Worm (Caenorhabditis elegans) whole organism, mixed stage, embryonic: ENCODE results near the gene pir-2.
A peak's percentile ranks its signal among the peaks of the same experiment; 100 is the strongest.

Source experiments
- M03D4.4 ChIP-seq: sonication (generic microtip); optimal IDR thresholded peaks from 2 replicates; lab custom pipeline; 2017; ENCODE audit warnings: mild to moderate bottlenecking, missing genetic modification characterization, missing compliant biosample characterization
- blmp-1 ChIP-seq: fragments of 150-350 bp; optimal IDR thresholded peaks from 2 replicates; lab custom pipeline; 2014; ENCODE audit warnings: missing biosample characterization, missing genetic modification characterization
- ceh-39 ChIP-seq: fragments of 150-350 bp; optimal IDR thresholded peaks from 2 replicates; lab custom pipeline; 2014; ENCODE audit warnings: missing biosample characterization, missing genetic modification characterization
- ceh-43 ChIP-seq: fragments of 200-800 bp; sonication (Bioruptor generic); optimal IDR thresholded peaks from 2 replicates; lab custom pipeline; 2018; ENCODE audit warnings: mild to moderate bottlenecking, missing genetic modification characterization, moderate library complexity, missing compliant biosample characterization
- ceh-83 ChIP-seq: fragments of 200-800 bp; sonication (Bioruptor generic); optimal IDR thresholded peaks from 2 replicates; lab custom pipeline; 2018; ENCODE audit warnings: mild to moderate bottlenecking, missing genetic modification characterization, missing compliant biosample characterization
- ces-1 ChIP-seq: fragments of 150-350 bp; optimal IDR thresholded peaks from 2 replicates; lab custom pipeline; 2014; ENCODE audit warnings: missing biosample characterization, missing genetic modification reagents, missing genetic modification characterization
- cnd-1 ChIP-seq: fragments of 200-800 bp; sonication (Bioruptor generic); optimal IDR thresholded peaks from 2 replicates; lab custom pipeline; 2018; ENCODE audit warnings: mild to moderate bottlenecking, missing genetic modification characterization, missing compliant biosample characterization
- drap-1 ChIP-seq: fragments of 200-800 bp; sonication (Bioruptor generic); optimal IDR thresholded peaks from 3 replicates; lab custom pipeline; 2018; ENCODE audit warnings: mild to moderate bottlenecking, missing genetic modification characterization, missing compliant biosample characterization
- elt-1 ChIP-seq: sonication (generic microtip); optimal IDR thresholded peaks from 2 replicates; lab custom pipeline; 2017; ENCODE audit warnings: missing genetic modification characterization, mild to moderate bottlenecking, missing compliant biosample characterization, antibody characterized with exemption, moderate library complexity, borderline replicate concordance; ENCODE audit not compliant: insufficient read depth
- elt-3 ChIP-seq: fragments of 150-350 bp; optimal IDR thresholded peaks from 2 replicates; lab custom pipeline; 2014; ENCODE audit warnings: missing biosample characterization, missing genetic modification characterization
- ham-2 ChIP-seq: fragments of 200-800 bp; sonication (Bioruptor generic); optimal IDR thresholded peaks from 2 replicates; lab custom pipeline; 2018; ENCODE audit warnings: mild to moderate bottlenecking, missing genetic modification characterization, missing compliant biosample characterization
- hlh-1 ChIP-seq: fragments of 150-350 bp; optimal IDR thresholded peaks from 2 replicates; lab custom pipeline; 2014; ENCODE audit warnings: missing biosample characterization, missing genetic modification reagents, missing genetic modification characterization
- lin-13 ChIP-seq: fragments of 150-350 bp; optimal IDR thresholded peaks from 2 replicates; lab custom pipeline; 2014; ENCODE audit warnings: missing biosample characterization, missing genetic modification characterization
- lin-32 ChIP-seq: fragments of 200-800 bp; sonication (Bioruptor generic); optimal IDR thresholded peaks from 2 replicates; lab custom pipeline; 2018; ENCODE audit warnings: mild to moderate bottlenecking, missing genetic modification characterization, missing compliant biosample characterization
- lsy-2 ChIP-seq: fragments of 150-350 bp; optimal IDR thresholded peaks from 2 replicates; lab custom pipeline; 2014; ENCODE audit warnings: missing biosample characterization, missing genetic modification characterization
- mab-5 ChIP-seq: fragments of 150-350 bp; optimal IDR thresholded peaks from 2 replicates; lab custom pipeline; 2014; ENCODE audit warnings: missing biosample characterization, missing genetic modification characterization
- mep-1 ChIP-seq: fragments of 150-350 bp; optimal IDR thresholded peaks from 2 replicates; lab custom pipeline; 2017; ENCODE audit warnings: missing biosample characterization, missing genetic modification reagents, missing genetic modification characterization, inconsistent platforms
- mls-2 ChIP-seq: sonication (generic microtip); optimal IDR thresholded peaks from 2 replicates; lab custom pipeline; 2016; ENCODE audit warnings: mild to moderate bottlenecking, missing genetic modification characterization, moderate library complexity, missing compliant biosample characterization
- nhr-12 ChIP-seq: fragments of 150-350 bp; optimal IDR thresholded peaks from 2 replicates; lab custom pipeline; 2014; ENCODE audit warnings: missing biosample characterization, missing genetic modification characterization
- nhr-2 ChIP-seq: fragments of 150-350 bp; optimal IDR thresholded peaks from 2 replicates; lab custom pipeline; 2014; ENCODE audit warnings: missing biosample characterization, missing genetic modification characterization
- nhr-237 ChIP-seq: fragments of 150-350 bp; optimal IDR thresholded peaks from 2 replicates; lab custom pipeline; 2014; ENCODE audit warnings: missing biosample characterization, missing genetic modification characterization
- nhr-28 ChIP-seq: fragments of 150-350 bp; optimal IDR thresholded peaks from 2 replicates; lab custom pipeline; 2014; ENCODE audit warnings: missing biosample characterization, missing genetic modification characterization
- nhr-76 ChIP-seq: sonication (generic microtip); optimal IDR thresholded peaks from 2 replicates; lab custom pipeline; 2017; ENCODE audit warnings: missing biosample characterization, missing genetic modification characterization
- pha-4 ChIP-seq: fragments of 150-350 bp; optimal IDR thresholded peaks from 2 replicates; lab custom pipeline; 2018; ENCODE audit warnings: missing biosample characterization, missing genetic modification reagents, missing genetic modification characterization
- snpc-4 ChIP-seq: fragments of 150-350 bp; optimal IDR thresholded peaks from 2 replicates; lab custom pipeline; 2014; ENCODE audit warnings: missing biosample characterization, missing genetic modification characterization
- sptf-1 ChIP-seq: sonication (generic microtip); optimal IDR thresholded peaks from 2 replicates; lab custom pipeline; 2017; ENCODE audit warnings: mild to moderate bottlenecking, missing genetic modification characterization, moderate library complexity, missing compliant biosample characterization
- tbx-8 ChIP-seq: fragments of 200-800 bp; sonication (Bioruptor generic); optimal IDR thresholded peaks from 2 replicates; lab custom pipeline; 2018; ENCODE audit warnings: mild to moderate bottlenecking, missing genetic modification characterization, moderate library complexity, missing compliant biosample characterization
- unc-120 ChIP-seq: sonication (generic microtip); optimal IDR thresholded peaks from 2 replicates; lab custom pipeline; 2017; ENCODE audit warnings: missing genetic modification characterization, missing compliant biosample characterization; ENCODE audit not compliant: poor library complexity, severe bottlenecking
- unc-39 ChIP-seq: fragments of 150-350 bp; optimal IDR thresholded peaks from 2 replicates; lab custom pipeline; 2014; ENCODE audit warnings: missing biosample characterization, missing genetic modification characterization
- unc-62 ChIP-seq: fragments of 150-350 bp; optimal IDR thresholded peaks from 2 replicates; lab custom pipeline; 2014; ENCODE audit warnings: missing biosample characterization, missing genetic modification reagents, missing genetic modification characterization
- zip-8 ChIP-seq: fragments of 150-350 bp; optimal IDR thresholded peaks from 2 replicates; lab custom pipeline; 2014; ENCODE audit warnings: missing biosample characterization, missing genetic modification characterization
- ztf-11 ChIP-seq: fragments of 150-350 bp; optimal IDR thresholded peaks from 2 replicates; lab custom pipeline; 2014; ENCODE audit warnings: missing biosample characterization, missing genetic modification characterization

The pir-2 gene

DNA sequence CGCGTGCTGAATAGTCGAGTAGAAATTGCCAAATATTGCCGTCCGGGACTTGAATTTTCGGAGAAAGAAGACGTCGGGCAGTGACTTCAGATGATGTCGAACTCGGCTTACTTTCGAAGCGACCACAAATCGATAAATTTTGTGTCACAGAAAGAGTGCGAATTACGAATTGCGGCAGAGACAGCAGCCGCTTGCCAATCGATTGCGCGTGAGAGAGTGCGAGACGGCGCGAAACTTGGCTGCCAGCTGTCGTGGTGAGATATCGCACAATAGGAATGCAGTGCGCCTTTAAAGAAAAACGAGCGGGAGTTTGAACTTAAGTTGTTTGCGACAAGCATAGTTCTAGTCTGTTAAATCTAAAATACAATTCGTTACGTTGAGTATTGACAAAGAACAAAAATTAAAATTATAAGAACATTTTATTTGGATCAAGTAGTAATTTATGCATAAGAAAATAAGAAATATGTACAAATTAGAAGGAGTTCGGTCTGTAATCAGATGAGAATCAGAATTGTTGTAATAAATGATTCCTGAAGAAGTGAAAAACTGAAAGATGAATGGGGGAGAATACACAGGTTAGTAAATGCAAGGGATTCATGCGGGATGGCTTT lies at the start of gene pir-2:
Gene pir-2 (minus strand): TSS at position 218 of the 611 bp plus-strand sequence.
- TF ChIP-seq ceh-39 (peak; percentile 93), unc-120 (tag; lab: Kevin White, UChicago) (peak; percentile 82), hlh-1 (tag; lab: Kevin White, UChicago) (peak; percentile 98), lin-32 (GFP tag; lab: Kevin White, UChicago) (peak; percentile 83), drap-1 (GFP tag; lab: Kevin White, UChicago) (peak; percentile 32), M03D4.4 (tag; lab: Kevin White, UChicago) (no peak), ceh-43 (GFP tag; lab: Kevin White, UChicago) (no peak), lsy-2 (tag; lab: Kevin White, UChicago) (peak; percentile 85), mls-2 (tag; lab: Kevin White, UChicago) (peak; percentile 66), lin-13 (tag; lab: Kevin White, UChicago) (peak; percentile 28), nhr-12 (tag; lab: Kevin White, UChicago) (no peak), elt-1 (tag; lab: Kevin White, UChicago) (no peak), ztf-11 (peak; percentile 63), blmp-1 (tag; lab: Kevin White, UChicago) (no peak), nhr-237 (tag; lab: Kevin White, UChicago) (peak; percentile 65), ham-2 (peak; percentile 69), nhr-2 (tag; lab: Kevin White, UChicago) (peak; percentile 12), elt-3 (tag; lab: Kevin White, UChicago) (peak; percentile 8), unc-62 (GFP tag; lab: Kevin White, UChicago) (peak; percentile 74), mab-5 (tag; lab: Kevin White, UChicago) (no peak), pha-4 (tag; lab: Kevin White, UChicago) (peak; percentile 83), cnd-1 (tag; lab: Kevin White, UChicago) (peak; percentile 94), sptf-1 (tag; lab: Kevin White, UChicago) (peak; percentile 73), snpc-4 (no peak), nhr-28 (tag; lab: Kevin White, UChicago) (no peak), unc-39 (tag; lab: Kevin White, UChicago) (no peak), ceh-83 (GFP tag; lab: Kevin White, UChicago) (peak; percentile 66), ces-1 (GFP tag; lab: Kevin White, UChicago) (peak; percentile 84), mep-1 (tag; lab: Kevin White, UChicago) (peak; percentile 88)

DNA sequence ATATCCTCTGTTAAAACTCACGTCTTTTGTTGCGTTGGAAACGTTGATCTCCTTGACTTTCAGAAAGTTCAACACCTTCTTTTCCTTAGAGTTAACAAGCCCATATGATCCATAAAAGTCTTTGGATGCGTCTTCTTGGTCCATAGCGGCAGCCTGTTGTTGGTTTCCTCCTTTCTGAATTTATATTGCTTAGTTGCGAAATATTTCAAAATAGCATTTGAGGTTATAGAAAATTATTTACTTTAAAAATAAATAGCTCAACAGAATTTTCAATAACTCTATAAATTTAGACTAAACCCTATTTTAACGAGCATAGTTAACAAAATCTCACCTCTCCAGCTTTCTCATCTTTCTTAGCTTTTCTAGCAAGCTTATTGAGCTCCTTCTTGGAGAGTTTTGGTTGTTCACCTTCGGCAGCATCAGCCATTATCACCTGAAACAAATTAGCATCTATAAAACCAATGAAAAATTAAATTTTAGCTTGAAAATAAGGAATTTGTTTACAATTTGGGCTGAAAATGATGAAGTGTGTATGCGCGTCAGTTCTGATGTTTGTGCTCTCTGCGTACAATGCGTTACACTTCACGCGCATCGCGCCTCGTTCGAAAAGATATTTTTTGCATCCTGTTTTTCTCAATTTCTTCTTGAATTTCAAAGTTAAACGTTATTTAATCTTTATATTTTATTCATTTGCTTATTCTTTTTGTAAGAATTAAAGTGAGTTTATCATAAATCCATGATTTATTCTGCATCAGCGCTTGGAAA lies 47.5 kb upstream of the pir-2 start, which contains the start of the genes dars-1 and ctr-9:
Gene dars-1 (minus strand): TSS at position 433 of the 765 bp plus-strand sequence.
Gene ctr-9 (plus strand): TSS at position 614 of the 765 bp plus-strand sequence.
- no peak for TF ChIP-seq nhr-2 (tag; lab: Kevin White, UChicago)
- no peak for TF ChIP-seq sptf-1 (tag; lab: Kevin White, UChicago)
- TF ChIP-seq lin-13 (tag; lab: Kevin White, UChicago), result no peak
- TF ChIP-seq lin-32 (GFP tag; lab: Kevin White, UChicago), result no peak
- TF ChIP-seq tbx-8, result no peak
- no peak for TF ChIP-seq ztf-11
- no peak for TF ChIP-seq nhr-76 (tag; lab: Kevin White, UChicago)
- no peak for TF ChIP-seq zip-8 (tag; lab: Kevin White, UChicago)
- no peak for TF ChIP-seq cnd-1 (tag; lab: Kevin White, UChicago)
- no peak for TF ChIP-seq mls-2 (tag; lab: Kevin White, UChicago)
- TF ChIP-seq ceh-39, result no peak
- no peak for TF ChIP-seq ceh-83 (GFP tag; lab: Kevin White, UChicago)
- no peak for TF ChIP-seq snpc-4

DNA sequence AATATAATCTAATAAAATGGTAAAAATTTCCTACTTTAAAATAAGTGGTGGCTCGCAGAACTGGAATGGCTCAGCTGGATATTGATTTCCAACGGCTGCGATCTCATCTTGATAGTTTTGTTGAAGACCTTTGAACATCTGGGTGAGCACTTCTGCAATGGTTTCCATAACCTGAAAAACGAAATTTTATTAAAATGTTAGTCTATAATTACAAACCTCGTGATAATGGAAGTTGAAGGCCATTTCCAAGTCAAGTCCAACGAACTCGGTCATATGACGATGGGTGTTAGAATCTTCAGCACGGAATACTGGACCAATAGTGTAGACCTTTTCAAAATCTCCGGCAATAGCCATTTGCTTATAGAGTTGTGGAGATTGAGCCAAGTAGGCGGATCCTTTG lies 46.4 kb upstream of the pir-2 start:
- TF ChIP-seq unc-120 (tag; lab: Kevin White, UChicago) (no peak), nhr-237 (tag; lab: Kevin White, UChicago) (no peak), pha-4 (tag; lab: Kevin White, UChicago) (no peak), mep-1 (tag; lab: Kevin White, UChicago) (no peak), unc-39 (tag; lab: Kevin White, UChicago) (no peak), tbx-8 (no peak), mab-5 (tag; lab: Kevin White, UChicago) (no peak), nhr-12 (tag; lab: Kevin White, UChicago) (no peak), mls-2 (tag; lab: Kevin White, UChicago) (no peak), nhr-28 (tag; lab: Kevin White, UChicago) (no peak), lin-32 (GFP tag; lab: Kevin White, UChicago) (no peak), ztf-11 (no peak), ceh-83 (GFP tag; lab: Kevin White, UChicago) (no peak)
